1 fruit fly cellular context compared by ENCODE assay signal in the genomic region with DNA sequence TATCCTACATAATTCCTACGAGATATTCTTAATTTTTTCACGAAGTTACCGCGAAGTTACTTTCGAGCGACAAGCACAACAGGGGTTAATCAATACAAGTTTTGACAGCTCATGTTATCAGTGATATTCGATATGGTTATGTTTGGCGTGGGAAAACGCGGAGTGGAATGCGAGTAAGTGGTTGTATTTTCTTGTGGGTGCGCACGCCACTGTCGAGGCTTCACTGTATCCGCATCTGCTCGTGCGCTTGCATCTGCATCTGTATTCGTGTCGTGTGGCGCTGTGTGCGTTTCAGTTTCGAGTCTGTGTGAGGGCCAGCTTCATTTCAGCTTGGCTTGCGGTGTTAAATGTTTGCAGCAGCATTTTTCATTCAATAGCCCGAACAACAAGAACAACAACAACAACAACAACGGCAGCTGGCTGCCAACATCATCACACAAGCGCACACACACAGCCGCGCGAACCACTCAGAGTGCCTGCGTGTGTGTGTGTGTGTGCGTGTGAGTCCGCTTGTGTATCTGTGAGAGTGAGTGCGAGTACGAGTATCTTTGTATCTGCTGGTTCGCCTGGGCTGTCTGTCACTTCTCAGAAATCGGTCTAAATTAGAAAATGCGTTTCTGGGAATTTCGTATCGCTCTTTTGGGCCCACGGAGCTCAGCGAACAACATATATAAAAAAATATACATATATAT.
TF ChIP-seq lines count a peak whose summit lies in the region.

No protein-coding gene starts in this region.

TF ChIP-seq in whole organism, embryonic, 481 proteins besides CTCF, POLR2A, EP300 and RAD21 (continued from another document and continues in another):
- TF ChIP-seq CG8290 (GFP tag; optimal IDR thresholded peaks at IDR 0.05; lab: Kevin White, UChicago), result peak; percentile 24
- peak; percentile 22 to 78 for TF ChIP-seq CG8290 (tag; optimal IDR thresholded peaks at IDR 0.05; lab: Kevin White, UChicago)
- TF ChIP-seq fd64A (GFP tag; optimal IDR thresholded peaks at IDR 0.05; lab: Kevin White, UChicago), result peak; percentile 12
- peak; percentile 9 for TF ChIP-seq CG13775 (GFP tag; optimal IDR thresholded peaks at IDR 0.05; lab: Kevin White, UChicago)
- peak; percentile 25 for TF ChIP-seq Chrac-16 (GFP tag; optimal IDR thresholded peaks at IDR 0.05; lab: Kevin White, UChicago)
- peak; percentile 39; the same call in 1 of the 2 replicates for TF ChIP-seq klu (GFP tag; IDR thresholded peaks at IDR 0.05; lab: Robert Waterston, UW)
- peak; percentile 39 for TF ChIP-seq CG11398 (GFP tag; optimal IDR thresholded peaks at IDR 0.05; lab: Kevin White, UChicago)
- peak; percentile 59 for TF ChIP-seq HLH3B (GFP tag; IDR thresholded peaks at IDR 0.05; lab: Robert Waterston, UW)
- peak; percentile 36 for TF ChIP-seq CG10147 (GFP tag; optimal IDR thresholded peaks at IDR 0.05; lab: Kevin White, UChicago)
- no peak for TF ChIP-seq CG14710 (tag; optimal IDR thresholded peaks at IDR 0.05; lab: Kevin White, UChicago)
- no peak for TF ChIP-seq Hmx (GFP tag; optimal IDR thresholded peaks at IDR 0.05; lab: Kevin White, UChicago)
- no peak for TF ChIP-seq CG32767 (GFP tag; IDR thresholded peaks at IDR 0.05; lab: Robert Waterston, UW)
- no peak for TF ChIP-seq CG4707 (GFP tag; optimal IDR thresholded peaks at IDR 0.05; lab: Kevin White, UChicago)
- TF ChIP-seq CG30403 (GFP tag; optimal IDR thresholded peaks at IDR 0.05; lab: Kevin White, UChicago), result peak; percentile 34
- peak; percentile 69 for TF ChIP-seq CG16863 (GFP tag; optimal IDR thresholded peaks at IDR 0.05; lab: Kevin White, UChicago)
- no peak for TF ChIP-seq Hand (GFP tag; optimal IDR thresholded peaks at IDR 0.05; lab: Kevin White, UChicago)
- TF ChIP-seq CG14014 (GFP tag; IDR thresholded peaks at IDR 0.05; lab: Robert Waterston, UW), result peak; percentile 75
- no peak for TF ChIP-seq CG13123 (GFP tag; optimal IDR thresholded peaks at IDR 0.05; lab: Kevin White, UChicago)
- TF ChIP-seq CoRest (tag; optimal IDR thresholded peaks at IDR 0.05; lab: Kevin White, UChicago), result peak; percentile 36
- peak; percentile 47 for TF ChIP-seq gcm (GFP tag; optimal IDR thresholded peaks at IDR 0.05; lab: Kevin White, UChicago)
- TF ChIP-seq Dip3 (GFP tag; optimal IDR thresholded peaks at IDR 0.05; lab: Kevin White, UChicago), result no peak
- peak; percentile 9; the same call in 1 of the 3 replicates for TF ChIP-seq CG34224 (GFP tag; IDR thresholded peaks at IDR 0.05; lab: Robert Waterston, UW; ENCODE audit: partially characterized antibody)
- TF ChIP-seq CG2678 (tag; optimal IDR thresholded peaks at IDR 0.05; lab: Kevin White, UChicago), result no peak
- peak; percentile 62 for TF ChIP-seq dm (GFP tag; optimal IDR thresholded peaks at IDR 0.05; lab: Kevin White, UChicago)
- TF ChIP-seq kay (GFP tag; optimal IDR thresholded peaks at IDR 0.05; lab: Kevin White, UChicago), result no peak
- no peak for TF ChIP-seq CG3407 (GFP tag; optimal IDR thresholded peaks at IDR 0.05; lab: Kevin White, UChicago)
- no peak for TF ChIP-seq CG13424 (tag; optimal IDR thresholded peaks at IDR 0.05; lab: Kevin White, UChicago)
- TF ChIP-seq CG15514 (GFP tag; optimal IDR thresholded peaks at IDR 0.05; lab: Kevin White, UChicago), result no peak
- TF ChIP-seq Nf-YC (tag; optimal IDR thresholded peaks at IDR 0.05; lab: Kevin White, UChicago), result peak; percentile 46
- no peak for TF ChIP-seq Kr (GFP tag; optimal IDR thresholded peaks at IDR 0.05; lab: Kevin White, UChicago)
- peak in 1 of 2 experiments; percentile 20 for TF ChIP-seq Hr51 (GFP tag; optimal IDR thresholded peaks at IDR 0.05; lab: Kevin White, UChicago)
- peak; percentile 57 for TF ChIP-seq CG10543 (GFP tag; optimal IDR thresholded peaks at IDR 0.05; lab: Kevin White, UChicago)
- TF ChIP-seq sob (GFP tag; IDR thresholded peaks at IDR 0.05; lab: Robert Waterston, UW), result peak; percentile 75
- TF ChIP-seq CG32532 (GFP tag; IDR thresholded peaks at IDR 0.05; lab: Robert Waterston, UW), result peak; percentile 76
- TF ChIP-seq CG12104 (GFP tag; optimal IDR thresholded peaks at IDR 0.05; lab: Kevin White, UChicago), result no peak
- TF ChIP-seq hb (GFP tag; IDR thresholded peaks at IDR 0.05; lab: Robert Waterston, UW; ENCODE audit: partially characterized antibody), result no peak
- peak; percentile 54 for TF ChIP-seq NK7.1 (GFP tag; optimal IDR thresholded peaks at IDR 0.05; lab: Kevin White, UChicago)
- peak; percentile 29 for TF ChIP-seq schlank (tag; optimal IDR thresholded peaks at IDR 0.05; lab: Kevin White, UChicago)
- peak; percentile 47 for TF ChIP-seq vvl (GFP tag; IDR thresholded peaks at IDR 0.05; lab: Robert Waterston, UW)
- TF ChIP-seq MTF-1 (GFP tag; optimal IDR thresholded peaks at IDR 0.05; lab: Kevin White, UChicago; ENCODE audit: borderline replicate concordance), result no peak
- no peak for TF ChIP-seq CG2889 (GFP tag; IDR thresholded peaks at IDR 0.05; lab: Robert Waterston, UW)
- TF ChIP-seq CG7987 (GFP tag; optimal IDR thresholded peaks at IDR 0.05; lab: Kevin White, UChicago), result no peak
- TF ChIP-seq CG16779 (GFP tag; IDR thresholded peaks at IDR 0.05; lab: Robert Waterston, UW), result no peak
- TF ChIP-seq ewg (GFP tag; optimal IDR thresholded peaks at IDR 0.05; lab: Kevin White, UChicago), result peak; percentile 34
- peak; percentile 78 for TF ChIP-seq lmd (GFP tag; IDR thresholded peaks at IDR 0.05; lab: Robert Waterston, UW)
- TF ChIP-seq CG14965 (GFP tag; optimal IDR thresholded peaks at IDR 0.05; lab: Kevin White, UChicago; ENCODE audit: borderline replicate concordance), result no peak
- TF ChIP-seq fd3F (GFP tag; optimal IDR thresholded peaks at IDR 0.05; lab: Kevin White, UChicago), result peak; percentile 1
- no peak for TF ChIP-seq CG10565 (GFP tag; optimal IDR thresholded peaks at IDR 0.05; lab: Kevin White, UChicago)
- TF ChIP-seq nmo (GFP tag; optimal IDR thresholded peaks at IDR 0.05; lab: Kevin White, UChicago), result peak; percentile 48
- no peak for TF ChIP-seq Nf-YA (GFP tag; IDR thresholded peaks at IDR 0.05; lab: Robert Waterston, UW)
- peak; percentile 17; the same call in 1 of the 2 replicates for TF ChIP-seq bowl (GFP tag; IDR thresholded peaks at IDR 0.05; lab: Robert Waterston, UW)
- TF ChIP-seq ro (GFP tag; IDR thresholded peaks at IDR 0.05; lab: Robert Waterston, UW), result 0 out of 2 replicates have a peak, but pooled peaks have one; percentile 10
- TF ChIP-seq Ptx1 (GFP tag; IDR thresholded peaks at IDR 0.05; lab: Robert Waterston, UW), result peak; percentile 67
- no peak for TF ChIP-seq yki (optimal IDR thresholded peaks at IDR 0.05; lab: Kevin White, UChicago)
- TF ChIP-seq crp (GFP tag; optimal IDR thresholded peaks at IDR 0.05; lab: Kevin White, UChicago), result no peak
- TF ChIP-seq CG8388 (GFP tag; optimal IDR thresholded peaks at IDR 0.05; lab: Kevin White, UChicago), result no peak
- TF ChIP-seq ara (GFP tag; IDR thresholded peaks at IDR 0.05; lab: Robert Waterston, UW), result peak; percentile 35; the same call in 1 of the 2 replicates
- TF ChIP-seq bsh (GFP tag; optimal IDR thresholded peaks at IDR 0.05; lab: Kevin White, UChicago), result peak in 1 of 2 experiments; percentile 33
- TF ChIP-seq az2 (GFP tag; optimal IDR thresholded peaks at IDR 0.05; lab: Kevin White, UChicago), result no peak
- no peak for TF ChIP-seq Blimp-1 (GFP tag; optimal IDR thresholded peaks at IDR 0.05; lab: Kevin White, UChicago)
- no peak for TF ChIP-seq sr (GFP tag; IDR thresholded peaks at IDR 0.05; lab: Robert Waterston, UW)
- no peak for TF ChIP-seq Sox102F (GFP tag; optimal IDR thresholded peaks at IDR 0.05; lab: Kevin White, UChicago)
- no peak for TF ChIP-seq Asciz (GFP tag; optimal IDR thresholded peaks at IDR 0.05; lab: Kevin White, UChicago)
- peak; percentile 41 for TF ChIP-seq jing (GFP tag; optimal IDR thresholded peaks at IDR 0.05; lab: Kevin White, UChicago)
- no peak; the same call in 1 of the 2 replicates for TF ChIP-seq CG9215 (GFP tag; IDR thresholded peaks at IDR 0.05; lab: Robert Waterston, UW)
- no peak for TF ChIP-seq CG31441 (GFP tag; IDR thresholded peaks at IDR 0.05; lab: Robert Waterston, UW)
- no peak for TF ChIP-seq unpg (GFP tag; optimal IDR thresholded peaks at IDR 0.05; lab: Kevin White, UChicago)
- no peak for TF ChIP-seq stc (GFP tag; IDR thresholded peaks at IDR 0.05; lab: Robert Waterston, UW)
- no peak for TF ChIP-seq CG6813 (GFP tag; optimal IDR thresholded peaks at IDR 0.05; lab: Kevin White, UChicago)
- TF ChIP-seq CG1602 (GFP tag; optimal IDR thresholded peaks at IDR 0.05; lab: Kevin White, UChicago), result no peak
- no peak for TF ChIP-seq ab (GFP tag; optimal IDR thresholded peaks at IDR 0.05; lab: Kevin White, UChicago)
- TF ChIP-seq CG13624 (GFP tag; optimal IDR thresholded peaks at IDR 0.05; lab: Kevin White, UChicago), result peak; percentile 59
- TF ChIP-seq CG14050 (GFP tag; IDR thresholded peaks at IDR 0.05; lab: Robert Waterston, UW), result peak; percentile 33; the same call in 1 of the 3 replicates
- TF ChIP-seq CG14441 (GFP tag; IDR thresholded peaks at IDR 0.05; lab: Robert Waterston, UW), result peak; percentile 82
- TF ChIP-seq CG17361 (GFP tag; IDR thresholded peaks at IDR 0.05; lab: Robert Waterston, UW), result 0 out of 3 replicates have a peak, but pooled peaks have one; percentile 53
- peak; percentile 55; the same call in 1 of the 2 replicates for TF ChIP-seq peb (GFP tag; IDR thresholded peaks at IDR 0.05; lab: Robert Waterston, UW)
- peak; percentile 78; the same call in 2 of the 3 replicates for TF ChIP-seq Mrtf (GFP tag; IDR thresholded peaks at IDR 0.05; lab: Robert Waterston, UW)
- TF ChIP-seq CG8478 (optimal IDR thresholded peaks at IDR 0.05; lab: Kevin White, UChicago), result peak; percentile 97
- TF ChIP-seq CG10654 (GFP tag; optimal IDR thresholded peaks at IDR 0.05; lab: Kevin White, UChicago), result peak; percentile 26
- peak; percentile 66 for TF ChIP-seq CG7372 (GFP tag; IDR thresholded peaks at IDR 0.05; lab: Robert Waterston, UW)
- TF ChIP-seq h (optimal IDR thresholded peaks at IDR 0.05; lab: Kevin White, UChicago), result no peak
- peak; percentile 84 for TF ChIP-seq sd (tag; optimal IDR thresholded peaks at IDR 0.05; lab: Kevin White, UChicago)
- no peak for TF ChIP-seq gro (GFP tag; optimal IDR thresholded peaks at IDR 0.05; lab: Kevin White, UChicago)
- no peak for TF ChIP-seq hkb (optimal IDR thresholded peaks at IDR 0.05; lab: Kevin White, UChicago)
- TF ChIP-seq hkb (GFP tag; IDR thresholded peaks at IDR 0.05; lab: Robert Waterston, UW), result peak; percentile 45; the same call in 1 of the 2 replicates
- TF ChIP-seq Fer3 (tag; optimal IDR thresholded peaks at IDR 0.05; lab: Kevin White, UChicago), result no peak
- TF ChIP-seq zen (tag; optimal IDR thresholded peaks at IDR 0.05; lab: Kevin White, UChicago), result peak; percentile 58
- no peak for TF ChIP-seq CrebB (tag; optimal IDR thresholded peaks at IDR 0.05; lab: Kevin White, UChicago)
- TF ChIP-seq trh (GFP tag; optimal IDR thresholded peaks at IDR 0.05; lab: Kevin White, UChicago), result no peak
- peak; percentile 75 for TF ChIP-seq abd-A (tag; optimal IDR thresholded peaks at IDR 0.05; lab: Kevin White, UChicago)
- TF ChIP-seq CG1792 (GFP tag; optimal IDR thresholded peaks at IDR 0.05; lab: Kevin White, UChicago), result peak; percentile 3
- TF ChIP-seq CG9817 (tag; optimal IDR thresholded peaks at IDR 0.05; lab: Kevin White, UChicago), result peak; percentile 39
- TF ChIP-seq sens-2 (GFP tag; IDR thresholded peaks at IDR 0.05; lab: Robert Waterston, UW), result no peak
- TF ChIP-seq nerfin-2 (GFP tag; IDR thresholded peaks at IDR 0.05; lab: Robert Waterston, UW; ENCODE audit: partially characterized antibody), result no peak
- no peak for TF ChIP-seq CG10979 (tag; optimal IDR thresholded peaks at IDR 0.05; lab: Kevin White, UChicago)
- TF ChIP-seq CG14860 (GFP tag; IDR thresholded peaks at IDR 0.05; lab: Robert Waterston, UW; ENCODE audit: partially characterized antibody), result no peak
- TF ChIP-seq CG17829 (tag; optimal IDR thresholded peaks at IDR 0.05; lab: Kevin White, UChicago), result peak; percentile 35
- no peak for TF ChIP-seq btn (GFP tag; optimal IDR thresholded peaks at IDR 0.05; lab: Kevin White, UChicago)
- TF ChIP-seq Myb (GFP tag; optimal IDR thresholded peaks at IDR 0.05; lab: Kevin White, UChicago), result peak; percentile 50
- TF ChIP-seq ac (GFP tag; optimal IDR thresholded peaks at IDR 0.05; lab: Kevin White, UChicago), result peak; percentile 77
- peak; percentile 64 for TF ChIP-seq shn (GFP tag; optimal IDR thresholded peaks at IDR 0.05; lab: Kevin White, UChicago)
- peak; percentile 93 for TF ChIP-seq Gug (GFP tag; IDR thresholded peaks at IDR 0.05; lab: Robert Waterston, UW)
- TF ChIP-seq dati (GFP tag; IDR thresholded peaks at IDR 0.05; lab: Robert Waterston, UW), result no peak
- TF ChIP-seq nerfin-1 (tag; optimal IDR thresholded peaks at IDR 0.05; lab: Kevin White, UChicago), result no peak
- peak; percentile 61 for TF ChIP-seq pum (GFP tag; optimal IDR thresholded peaks at IDR 0.05; lab: Kevin White, UChicago)
- TF ChIP-seq CG10462 (GFP tag; optimal IDR thresholded peaks at IDR 0.05; lab: Kevin White, UChicago), result no peak
- TF ChIP-seq CG2712 (tag; optimal IDR thresholded peaks at IDR 0.05; lab: Kevin White, UChicago), result no peak
- TF ChIP-seq tll (GFP tag; optimal IDR thresholded peaks at IDR 0.05; lab: Kevin White, UChicago), result peak in 1 of 2 experiments; percentile 35
- no peak for TF ChIP-seq CG3065 (GFP tag; optimal IDR thresholded peaks at IDR 0.05; lab: Kevin White, UChicago)
- TF ChIP-seq CG18476 (GFP tag; optimal IDR thresholded peaks at IDR 0.05; lab: Kevin White, UChicago), result no peak
- no peak for TF ChIP-seq lab (GFP tag; optimal IDR thresholded peaks at IDR 0.05; lab: Kevin White, UChicago)
- peak; percentile 39 for TF ChIP-seq CG3163 (GFP tag; optimal IDR thresholded peaks at IDR 0.05; lab: Kevin White, UChicago)
- TF ChIP-seq twi (tag; optimal IDR thresholded peaks at IDR 0.05; lab: Kevin White, UChicago), result peak; percentile 65
- no peak for TF ChIP-seq CG13296 (GFP tag; optimal IDR thresholded peaks at IDR 0.05; lab: Kevin White, UChicago)
- peak; percentile 41; the same call in 1 of the 2 replicates for TF ChIP-seq amos (GFP tag; IDR thresholded peaks at IDR 0.05; lab: Robert Waterston, UW; ENCODE audit: partially characterized antibody)
- no peak for TF ChIP-seq hth (optimal IDR thresholded peaks at IDR 0.05; lab: Kevin White, UChicago)
- TF ChIP-seq insv (GFP tag; optimal IDR thresholded peaks at IDR 0.05; lab: Kevin White, UChicago), result no peak
- peak; percentile 73 for TF ChIP-seq Dbx (GFP tag; IDR thresholded peaks at IDR 0.05; lab: Robert Waterston, UW)
- TF ChIP-seq bbx (GFP tag; IDR thresholded peaks at IDR 0.05; lab: Robert Waterston, UW; ENCODE audit: partially characterized antibody), result peak; percentile 59
- no peak for TF ChIP-seq wor (GFP tag; IDR thresholded peaks at IDR 0.05; lab: Robert Waterston, UW)
- no peak for TF ChIP-seq NC2β (GFP tag; optimal IDR thresholded peaks at IDR 0.05; lab: Kevin White, UChicago)
- no peak for TF ChIP-seq repo (GFP tag; optimal IDR thresholded peaks at IDR 0.05; lab: Kevin White, UChicago)
- no peak for TF ChIP-seq dmrt11E (tag; optimal IDR thresholded peaks at IDR 0.05; lab: Kevin White, UChicago)
